Fruit fly (Drosophila melanogaster) whole organism, embryonic: ENCODE measurements around the gene CG1440.

Experiments
- Atf3 ChIP-seq: fragments of 200-800 bp; sonication (Bioruptor generic); optimal IDR thresholded peaks from 3 replicates; lab custom pipeline; 2016; ENCODE audit warnings: missing biosample characterization, missing genetic modification characterization
- CG10147 ChIP-seq: fragments of 200-800 bp; sonication (Bioruptor generic); optimal IDR thresholded peaks from 2 replicates; lab custom pipeline; 2019; ENCODE audit warnings: missing biosample characterization, mild to moderate bottlenecking, missing genetic modification characterization, moderate library complexity
- CG10321 ChIP-seq: fragments of 200-800 bp; sonication (Bioruptor generic); IDR thresholded peaks from 2 replicates; pipeline ENCODE4 v1.3.6; 2022; ENCODE audit warnings: missing biosample characterization, missing genetic modification characterization
- CG11247 ChIP-seq: fragments of 200-800 bp; sonication (Bioruptor generic); IDR thresholded peaks from 2 replicates; pipeline ENCODE4 v1.3.6; 2022; ENCODE audit warnings: missing biosample characterization, missing genetic modification characterization
- CG12155 ChIP-seq: fragments of 200-800 bp; sonication (Bioruptor generic); optimal IDR thresholded peaks from 3 replicates; lab custom pipeline; 2016; ENCODE audit warnings: missing biosample characterization, missing genetic modification characterization
- CG13624 ChIP-seq: fragments of 200-800 bp; sonication (Bioruptor generic); optimal IDR thresholded peaks from 2 replicates; lab custom pipeline; 2016; ENCODE audit warnings: missing biosample characterization, missing genetic modification characterization
- CG14014 ChIP-seq: fragments of 200-800 bp; sonication (Bioruptor generic); IDR thresholded peaks from 2 replicates; pipeline ENCODE4 v1.3.6; 2022; ENCODE audit warnings: missing biosample characterization, missing genetic modification characterization
- CG15269 ChIP-seq: fragments of 200-800 bp; sonication (Bioruptor generic); optimal IDR thresholded peaks from 2 replicates; lab custom pipeline; 2018; ENCODE audit warnings: missing biosample characterization, mild to moderate bottlenecking, missing genetic modification characterization, moderate library complexity
- CG1603 ChIP-seq: fragments of 200-800 bp; sonication (Bioruptor generic); optimal IDR thresholded peaks from 2 replicates; lab custom pipeline; 2019; ENCODE audit warnings: missing biosample characterization, mild to moderate bottlenecking, missing genetic modification characterization, moderate library complexity
- CG16813 ChIP-seq: fragments of 200-800 bp; sonication (Bioruptor generic); IDR thresholded peaks from 3 replicates; pipeline ENCODE4 v1.3.6; 2022; ENCODE audit warnings: missing biosample characterization, missing genetic modification characterization; ENCODE audit not compliant: partially characterized antibody
- CG2678 ChIP-seq: fragments of 200-800 bp; sonication (Bioruptor generic); optimal IDR thresholded peaks from 3 replicates; lab custom pipeline; 2019; ENCODE audit warnings: missing biosample characterization, mild to moderate bottlenecking, missing genetic modification characterization, moderate library complexity
- CG6272 ChIP-seq: fragments of 200-800 bp; sonication (Bioruptor generic); IDR thresholded peaks from 2 replicates; pipeline ENCODE4 v1.3.6; 2022; ENCODE audit warnings: missing biosample characterization, missing genetic modification characterization
- CG7963 ChIP-seq: fragments of 200-800 bp; sonication (Bioruptor generic); IDR thresholded peaks from 3 replicates; pipeline ENCODE4 v1.3.6; 2022; ENCODE audit warnings: missing biosample characterization, missing genetic modification characterization; ENCODE audit not compliant: partially characterized antibody
- CG8765 ChIP-seq: fragments of 200-800 bp; sonication (Bioruptor generic); IDR thresholded peaks from 2 replicates; pipeline ENCODE4 v1.3.6; 2022; ENCODE audit warnings: missing biosample characterization, missing genetic modification characterization
- CG9797 ChIP-seq: fragments of 200-800 bp; sonication (Bioruptor generic); optimal IDR thresholded peaks from 3 replicates; lab custom pipeline; 2018; ENCODE audit warnings: missing biosample characterization, mild to moderate bottlenecking, missing genetic modification characterization
- CHES-1-like ChIP-seq: fragments of 200-800 bp; sonication (Bioruptor generic); optimal IDR thresholded peaks from 2 replicates; lab custom pipeline; 2016; ENCODE audit warnings: missing biosample characterization, missing genetic modification characterization
- CTCF ChIP-seq: fragments of 200-800 bp; sonication (Bioruptor generic); optimal IDR thresholded peaks from 2 replicates; lab custom pipeline; 2017; ENCODE audit warnings: missing biosample characterization, mild to moderate bottlenecking, missing genetic modification characterization, moderate library complexity
- Camta ChIP-seq: fragments of 200-800 bp; sonication (Bioruptor generic); optimal IDR thresholded peaks from 2 replicates; lab custom pipeline; 2016; ENCODE audit warnings: missing biosample characterization, missing genetic modification characterization
- D ChIP-seq, 2 experiments: fragments of 200-800 bp in 1 of 2; fragments of >200 bp in 1 of 2; sonication (Bioruptor generic) in 1 of 2; optimal IDR thresholded peaks; 2 replicates in 1 of 2; 3 replicates in 1 of 2; lab custom pipeline; 2017; ENCODE audit warnings: mild to moderate bottlenecking in 1 of 2, missing biosample characterization in 1 of 2, missing genetic modification characterization in 1 of 2, missing genetic modification reagents in 1 of 2
- Deaf1 ChIP-seq: fragments of 200-800 bp; optimal IDR thresholded peaks from 3 replicates; lab custom pipeline; 2019; ENCODE audit warnings: missing biosample characterization, mild to moderate bottlenecking, missing genetic modification characterization, moderate library complexity
- Doc3 ChIP-seq: fragments of 200-800 bp; sonication (Bioruptor generic); IDR thresholded peaks from 3 replicates; pipeline ENCODE4 v1.3.6; 2022; ENCODE audit warnings: missing biosample characterization, missing genetic modification characterization; ENCODE audit not compliant: partially characterized antibody
- Drgx ChIP-seq: fragments of 200-800 bp; sonication (Bioruptor generic); IDR thresholded peaks from 2 replicates; pipeline ENCODE4 v1.3.6; 2022; ENCODE audit warnings: missing biosample characterization, missing genetic modification characterization
- Fer1 ChIP-seq: fragments of 200-800 bp; sonication (Bioruptor generic); optimal IDR thresholded peaks from 2 replicates; lab custom pipeline; 2017; ENCODE audit warnings: missing biosample characterization, mild to moderate bottlenecking, missing genetic modification characterization
- Fer3 ChIP-seq: fragments of 200-800 bp; sonication (Bioruptor generic); optimal IDR thresholded peaks from 2 replicates; lab custom pipeline; 2018; ENCODE audit warnings: missing biosample characterization, mild to moderate bottlenecking, missing genetic modification characterization, moderate library complexity
- Lhr ChIP-seq: fragments of 200-800 bp; sonication (Bioruptor generic); optimal IDR thresholded peaks from 3 replicates; lab custom pipeline; 2017; ENCODE audit warnings: mild to moderate bottlenecking, missing biosample characterization, missing genetic modification reagents, missing genetic modification characterization
- NK7.1 ChIP-seq: fragments of 200-800 bp; sonication (Bioruptor generic); optimal IDR thresholded peaks from 3 replicates; lab custom pipeline; 2016; ENCODE audit warnings: missing biosample characterization, missing genetic modification characterization
- NfI ChIP-seq: fragments of 200-800 bp; sonication (Bioruptor generic); optimal IDR thresholded peaks from 3 replicates; lab custom pipeline; 2018; ENCODE audit warnings: missing biosample characterization, mild to moderate bottlenecking, missing genetic modification characterization, moderate library complexity
- Side ChIP-seq: fragments of 200-800 bp; sonication (Bioruptor generic); optimal IDR thresholded peaks from 2 replicates; lab custom pipeline; 2016; ENCODE audit warnings: missing biosample characterization, missing genetic modification characterization
- YL-1 ChIP-seq: fragments of 200-800 bp; sonication (Bioruptor generic); optimal IDR thresholded peaks from 3 replicates; lab custom pipeline; 2017; ENCODE audit warnings: missing biosample characterization, mild to moderate bottlenecking, missing genetic modification characterization
- ab ChIP-seq: fragments of 200-800 bp; sonication (Bioruptor generic); optimal IDR thresholded peaks from 2 replicates; lab custom pipeline; 2016; ENCODE audit warnings: missing biosample characterization, missing genetic modification characterization
- ac ChIP-seq: fragments of 200-800 bp; sonication (Bioruptor generic); optimal IDR thresholded peaks from 3 replicates; lab custom pipeline; 2017; ENCODE audit warnings: missing biosample characterization, mild to moderate bottlenecking, missing genetic modification characterization
- amos ChIP-seq: fragments of 200-800 bp; sonication (Bioruptor generic); IDR thresholded peaks from 2 replicates; pipeline ENCODE4 v1.3.6; 2022; ENCODE audit warnings: missing biosample characterization, missing genetic modification characterization; ENCODE audit not compliant: partially characterized antibody
- chinmo ChIP-seq: fragments of 200-800 bp; sonication (Bioruptor generic); IDR thresholded peaks from 4 replicates; pipeline ENCODE4 v1.3.6; 2022; ENCODE audit warnings: missing biosample characterization, missing genetic modification characterization; ENCODE audit not compliant: partially characterized antibody
- crc ChIP-seq: fragments of 200-800 bp; sonication (Bioruptor generic); optimal IDR thresholded peaks from 2 replicates; lab custom pipeline; 2016; ENCODE audit warnings: missing biosample characterization, missing genetic modification characterization
- danr ChIP-seq: fragments of 200-800 bp; sonication (Bioruptor generic); IDR thresholded peaks from 2 replicates; pipeline ENCODE4 v1.3.6; 2022; ENCODE audit warnings: missing biosample characterization, missing genetic modification characterization
- dati ChIP-seq: fragments of 200-800 bp; sonication (Bioruptor generic); IDR thresholded peaks from 2 replicates; pipeline ENCODE4 v1.3.6; 2022; ENCODE audit warnings: missing biosample characterization, missing genetic modification characterization
- disco-r ChIP-seq: fragments of 200-800 bp; sonication (Bioruptor generic); optimal IDR thresholded peaks from 2 replicates; lab custom pipeline; 2016; ENCODE audit warnings: missing biosample characterization, missing genetic modification characterization
- dmrt99B ChIP-seq: fragments of 200-800 bp; sonication (Bioruptor generic); optimal IDR thresholded peaks from 2 replicates; lab custom pipeline; 2018; ENCODE audit warnings: missing biosample characterization, mild to moderate bottlenecking, missing genetic modification characterization, moderate library complexity
- emc ChIP-seq: fragments of 200-800 bp; sonication (Bioruptor generic); optimal IDR thresholded peaks from 2 replicates; lab custom pipeline; 2016; ENCODE audit warnings: missing biosample characterization, missing genetic modification characterization
- exex ChIP-seq: fragments of 200-800 bp; sonication (Bioruptor generic); optimal IDR thresholded peaks from 4 replicates; lab custom pipeline; 2018; ENCODE audit warnings: missing biosample characterization, mild to moderate bottlenecking, missing genetic modification characterization, moderate library complexity
- inv ChIP-seq: fragments of 200-800 bp; sonication (Bioruptor generic); IDR thresholded peaks from 2 replicates; pipeline ENCODE4 v1.3.6; 2022; ENCODE audit warnings: missing biosample characterization, missing genetic modification characterization; ENCODE audit not compliant: partially characterized antibody
- klu ChIP-seq: fragments of 200-800 bp; sonication (Bioruptor generic); IDR thresholded peaks from 2 replicates; pipeline ENCODE4 v1.3.6; 2022; ENCODE audit warnings: missing biosample characterization, missing genetic modification characterization
- nom ChIP-seq: fragments of 200-800 bp; sonication (Bioruptor generic); optimal IDR thresholded peaks from 2 replicates; lab custom pipeline; 2017; ENCODE audit warnings: missing biosample characterization, missing genetic modification characterization, mild to moderate bottlenecking, moderate library complexity, missing genetic modification reagents
- psq ChIP-seq: fragments of 200-800 bp; sonication (Bioruptor generic); optimal IDR thresholded peaks from 2 replicates; lab custom pipeline; 2017; ENCODE audit warnings: missing biosample characterization, missing genetic modification characterization
- salm ChIP-seq: fragments of 200-800 bp; sonication (Bioruptor generic); optimal IDR thresholded peaks from 2 replicates; lab custom pipeline; 2018; ENCODE audit warnings: missing biosample characterization, mild to moderate bottlenecking, missing genetic modification characterization
- tx ChIP-seq: fragments of 200-800 bp; sonication (Bioruptor generic); optimal IDR thresholded peaks from 2 replicates; lab custom pipeline; 2016; ENCODE audit warnings: missing biosample characterization, missing genetic modification characterization
- vnd ChIP-seq: fragments of 200-800 bp; sonication (Bioruptor generic); IDR thresholded peaks from 3 replicates; pipeline ENCODE4 v1.3.6; 2022; ENCODE audit warnings: missing biosample characterization, missing genetic modification characterization; ENCODE audit not compliant: partially characterized antibody
- vvl ChIP-seq: fragments of 200-800 bp; sonication (Bioruptor generic); IDR thresholded peaks from 2 replicates; pipeline ENCODE4 v1.3.6; 2022; ENCODE audit warnings: missing biosample characterization, missing genetic modification characterization
- wor ChIP-seq: fragments of 200-800 bp; sonication (Bioruptor generic); IDR thresholded peaks from 2 replicates; pipeline ENCODE4 v1.3.6; 2022; ENCODE audit warnings: missing biosample characterization, missing genetic modification characterization

Gene CG1440

DNA sequence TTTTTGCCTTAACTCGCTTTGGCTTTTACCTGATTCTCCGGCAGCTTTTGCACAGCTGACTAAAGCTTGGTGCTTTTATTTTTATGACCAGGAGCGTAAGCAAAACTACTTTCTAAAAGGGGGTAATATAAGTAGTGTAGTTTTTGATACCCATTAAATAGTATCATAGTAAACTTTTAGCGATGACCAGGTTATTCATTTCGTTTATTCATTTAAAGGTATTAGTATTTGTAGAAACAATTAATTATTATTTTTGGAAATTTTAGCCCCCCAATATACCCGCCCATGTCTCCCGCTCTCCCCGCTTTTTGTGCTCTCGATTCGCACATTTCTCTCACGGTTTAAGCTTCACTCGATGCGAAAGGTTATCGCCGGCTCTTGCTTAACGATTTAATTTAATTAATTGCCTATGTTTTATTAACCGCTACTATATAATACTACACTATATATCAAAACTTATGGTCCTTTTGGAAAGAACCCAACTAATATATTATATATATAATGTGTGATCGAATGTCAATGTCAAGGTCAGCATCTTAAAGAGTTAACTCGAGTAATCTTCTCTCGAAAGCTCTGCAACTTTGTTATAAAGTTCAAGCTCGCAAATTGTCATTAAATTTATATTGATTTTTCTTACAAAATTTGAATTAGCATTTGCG is 27.6 kb downstream of the CG1440 start, which contains the start of gene Sptr (continued):
- TF ChIP-seq klu (GFP tag; lab: Robert Waterston, UW) (peak; percentile 81), disco-r (peak; percentile 36), Doc3 (GFP tag; lab: Robert Waterston, UW) (no peak), Side (peak; percentile 71), CG8765 (GFP tag; lab: Robert Waterston, UW) (peak; percentile 63; the same call in 1 of the 2 replicates), Drgx (GFP tag; lab: Robert Waterston, UW) (peak; percentile 95), danr (GFP tag; lab: Robert Waterston, UW) (peak; percentile 85), wor (GFP tag; lab: Robert Waterston, UW) (peak; percentile 67), CG1603 (tag; lab: Kevin White, UChicago) (peak; percentile 63), NK7.1 (GFP tag; lab: Kevin White, UChicago) (peak; percentile 49), dati (GFP tag; lab: Robert Waterston, UW) (0 out of 2 replicates have a peak, but pooled peaks have one; percentile 6), Atf3 (GFP tag; lab: Kevin White, UChicago) (peak; percentile 14), Fer1 (GFP tag; lab: Kevin White, UChicago) (peak; percentile 95), CG14014 (GFP tag; lab: Robert Waterston, UW) (peak; percentile 92), emc (peak; percentile 61), psq (GFP tag; lab: Kevin White, UChicago) (peak; percentile 51), inv (no peak), CG6272 (GFP tag; lab: Robert Waterston, UW) (peak; percentile 89), amos (GFP tag; lab: Robert Waterston, UW) (no peak), CG9797 (GFP tag; lab: Kevin White, UChicago) (no peak), CG15269 (tag; lab: Kevin White, UChicago) (peak; percentile 92), vnd (GFP tag; lab: Robert Waterston, UW) (no peak), tx (GFP tag; lab: Kevin White, UChicago) (peak; percentile 59), D (optimal IDR thresholded peaks at IDR 0.05; lab: Kevin White, UChicago) (no peak), D (GFP tag; optimal IDR thresholded peaks at IDR 0.05; lab: Kevin White, UChicago) (peak; percentile 57), ab (GFP tag; lab: Kevin White, UChicago) (no peak), CHES-1-like (GFP tag; lab: Kevin White, UChicago) (peak; percentile 63), Lhr (GFP tag; lab: Kevin White, UChicago) (no peak), CG13624 (peak; percentile 84), CG7963 (GFP tag; lab: Robert Waterston, UW) (no peak), crc (GFP tag; lab: Kevin White, UChicago) (peak; percentile 56), CG10321 (peak; percentile 64; the same call in 1 of the 2 replicates), Deaf1 (tag; lab: Kevin White, UChicago) (peak; percentile 67), ac (GFP tag; lab: Kevin White, UChicago) (no peak), dmrt99B (peak; percentile 92), CG11247 (GFP tag; lab: Robert Waterston, UW) (peak; percentile 86), nom (GFP tag; lab: Kevin White, UChicago) (peak; percentile 88), CG16813 (GFP tag; lab: Robert Waterston, UW) (no peak), NfI (peak; percentile 84), salm (tag; lab: Kevin White, UChicago) (peak; percentile 82), CG2678 (tag; lab: Kevin White, UChicago) (peak; percentile 94), chinmo (no peak), Camta (GFP tag; lab: Kevin White, UChicago) (peak; percentile 58), YL-1 (peak; percentile 43), CG12155 (GFP tag; lab: Kevin White, UChicago) (peak; percentile 82), vvl (GFP tag; lab: Robert Waterston, UW) (peak; percentile 95), CTCF (GFP tag; lab: Kevin White, UChicago) (peak; percentile 33), Fer3 (tag; lab: Kevin White, UChicago) (peak; percentile 91), CG10147 (GFP tag; lab: Kevin White, UChicago) (peak; percentile 91), exex (peak; percentile 69)
